Worm (Caenorhabditis elegans) whole organism, late embryonic: ENCODE measurements around the gene exc-7.
A peak's percentile ranks its signal among the peaks of the same experiment; 100 is the strongest.

ENCODE experiments used
- C08G9.2 ChIP-seq: sonication (generic microtip); optimal IDR thresholded peaks from 2 replicates; lab custom pipeline; 2016; ENCODE audit warnings: mild to moderate bottlenecking, missing genetic modification characterization, moderate library complexity, missing compliant biosample characterization
- F13H6.1 ChIP-seq: sonication (generic microtip); optimal IDR thresholded peaks from 2 replicates; lab custom pipeline; 2016; ENCODE audit warnings: missing genetic modification characterization, missing compliant biosample characterization
- K02D7.2 ChIP-seq: sonication (generic microtip); optimal IDR thresholded peaks from 2 replicates; lab custom pipeline; 2017; ENCODE audit warnings: mild to moderate bottlenecking, missing genetic modification characterization, missing compliant biosample characterization
- K09A11.1 ChIP-seq: sonication (generic microtip); optimal IDR thresholded peaks from 2 replicates; lab custom pipeline; 2017; ENCODE audit warnings: antibody characterized with exemption, mild to moderate bottlenecking, missing genetic modification characterization, missing compliant biosample characterization; ENCODE audit not compliant: insufficient read depth
- ahr-1 ChIP-seq: sonication (generic microtip); optimal IDR thresholded peaks from 2 replicates; lab custom pipeline; 2016; ENCODE audit warnings: missing genetic modification characterization, missing compliant biosample characterization
- ceh-14 ChIP-seq: sonication (generic microtip); optimal IDR thresholded peaks from 2 replicates; lab custom pipeline; 2016; ENCODE audit warnings: missing genotype, missing genetic modification characterization, missing compliant biosample characterization
- ceh-19 ChIP-seq: fragments of 200-800 bp; sonication (Bioruptor generic); optimal IDR thresholded peaks from 2 replicates; lab custom pipeline; 2018; ENCODE audit warnings: mild to moderate bottlenecking, missing genetic modification characterization, missing compliant biosample characterization
- ceh-2 ChIP-seq: sonication (generic microtip); optimal IDR thresholded peaks from 2 replicates; lab custom pipeline; 2016; ENCODE audit warnings: missing genotype, missing genetic modification characterization, missing compliant biosample characterization
- ceh-31 ChIP-seq: sonication (generic microtip); optimal IDR thresholded peaks from 2 replicates; lab custom pipeline; 2016; ENCODE audit warnings: missing genetic modification characterization, missing compliant biosample characterization
- ceh-34 ChIP-seq: sonication (generic microtip); optimal IDR thresholded peaks from 2 replicates; lab custom pipeline; 2016; ENCODE audit warnings: mild to moderate bottlenecking, missing genetic modification characterization, missing compliant biosample characterization
- ceh-48 ChIP-seq: sonication (generic microtip); optimal IDR thresholded peaks from 2 replicates; lab custom pipeline; 2016; ENCODE audit warnings: missing genetic modification characterization, inconsistent platforms, missing compliant biosample characterization
- ceh-9 ChIP-seq: sonication (generic microtip); optimal IDR thresholded peaks from 2 replicates; lab custom pipeline; 2016; ENCODE audit warnings: mild to moderate bottlenecking, missing genetic modification characterization, inconsistent platforms, missing compliant biosample characterization
- che-1 ChIP-seq: sonication (generic microtip); optimal IDR thresholded peaks from 2 replicates; lab custom pipeline; 2016; ENCODE audit warnings: mild to moderate bottlenecking, missing genetic modification characterization, missing compliant biosample characterization
- dve-1 ChIP-seq: sonication (generic microtip); optimal IDR thresholded peaks from 2 replicates; lab custom pipeline; 2017; ENCODE audit warnings: antibody characterized with exemption, mild to moderate bottlenecking, missing genetic modification characterization, missing compliant biosample characterization
- elt-2 ChIP-seq: sonication (generic microtip); optimal IDR thresholded peaks from 2 replicates; lab custom pipeline; 2016; ENCODE audit warnings: missing genetic modification reagents, missing genetic modification characterization, missing compliant biosample characterization
- ets-4 ChIP-seq: sonication (generic microtip); optimal IDR thresholded peaks from 2 replicates; lab custom pipeline; 2016; ENCODE audit warnings: missing genetic modification characterization, missing compliant biosample characterization
- eyg-1 ChIP-seq: sonication (generic microtip); optimal IDR thresholded peaks from 2 replicates; lab custom pipeline; 2016; ENCODE audit warnings: missing genotype, missing genetic modification characterization, missing compliant biosample characterization
- fax-1 ChIP-seq: sonication (generic microtip); optimal IDR thresholded peaks from 2 replicates; lab custom pipeline; 2016; ENCODE audit warnings: missing genotype, missing genetic modification characterization, missing compliant biosample characterization
- fkh-10 ChIP-seq: fragments of 150-350 bp; optimal IDR thresholded peaks from 2 replicates; lab custom pipeline; 2014; ENCODE audit warnings: missing biosample characterization, missing genetic modification reagents, missing genetic modification characterization
- fkh-6 ChIP-seq: sonication (generic microtip); optimal IDR thresholded peaks from 2 replicates; lab custom pipeline; 2016; ENCODE audit warnings: missing genetic modification characterization, missing compliant biosample characterization
- gmeb-2 ChIP-seq: sonication (generic microtip); optimal IDR thresholded peaks from 2 replicates; lab custom pipeline; 2016; ENCODE audit warnings: missing genetic modification characterization, inconsistent platforms, missing compliant biosample characterization
- hlh-15 ChIP-seq: sonication (generic microtip); optimal IDR thresholded peaks from 2 replicates; lab custom pipeline; 2016; ENCODE audit warnings: missing genetic modification characterization, missing compliant biosample characterization
- hlh-6 ChIP-seq: sonication (generic microtip); optimal IDR thresholded peaks from 2 replicates; lab custom pipeline; 2016; ENCODE audit warnings: missing genotype, missing genetic modification characterization, missing compliant biosample characterization
- hlh-8 ChIP-seq: sonication (generic microtip); optimal IDR thresholded peaks from 2 replicates; lab custom pipeline; 2016; ENCODE audit warnings: missing genotype, missing genetic modification characterization, missing compliant biosample characterization
- mec-3 ChIP-seq: sonication (generic microtip); optimal IDR thresholded peaks from 2 replicates; lab custom pipeline; 2016; ENCODE audit warnings: borderline replicate concordance, missing genetic modification characterization, missing compliant biosample characterization
- nfya-1 ChIP-seq: sonication (generic microtip); optimal IDR thresholded peaks from 2 replicates; lab custom pipeline; 2017; ENCODE audit warnings: missing genetic modification characterization, mild to moderate bottlenecking, missing compliant biosample characterization, antibody characterized with exemption, moderate library complexity
- odd-2 ChIP-seq: sonication (generic microtip); optimal IDR thresholded peaks from 2 replicates; lab custom pipeline; 2017; ENCODE audit warnings: antibody characterized with exemption, mild to moderate bottlenecking, missing genetic modification characterization, missing compliant biosample characterization
- pat-9 ChIP-seq: fragments of 200-800 bp; sonication (Bioruptor generic); optimal IDR thresholded peaks from 2 replicates; lab custom pipeline; 2018; ENCODE audit warnings: mild to moderate bottlenecking, missing genetic modification characterization, moderate library complexity, missing compliant biosample characterization
- pax-1 ChIP-seq: fragments of 150-350 bp; optimal IDR thresholded peaks from 2 replicates; lab custom pipeline; 2014; ENCODE audit warnings: missing biosample characterization, missing genetic modification characterization
- pha-2 ChIP-seq: sonication (generic microtip); optimal IDR thresholded peaks from 2 replicates; lab custom pipeline; 2017; ENCODE audit warnings: mild to moderate bottlenecking, missing genetic modification characterization, missing compliant biosample characterization
- pros-1 ChIP-seq: fragments of 150-350 bp; optimal IDR thresholded peaks from 2 replicates; lab custom pipeline; 2014; ENCODE audit warnings: missing biosample characterization, missing genetic modification reagents, missing genetic modification characterization
- ref-2 ChIP-seq: sonication (generic microtip); optimal IDR thresholded peaks from 2 replicates; lab custom pipeline; 2016; ENCODE audit warnings: missing genetic modification characterization, missing compliant biosample characterization
- rnt-1 ChIP-seq: sonication (generic microtip); optimal IDR thresholded peaks from 2 replicates; lab custom pipeline; 2016; ENCODE audit warnings: missing genetic modification characterization, missing compliant biosample characterization
- sdc-2 ChIP-seq: sonication (generic microtip); optimal IDR thresholded peaks from 2 replicates; lab custom pipeline; 2016; ENCODE audit warnings: missing genotype, missing genetic modification characterization, missing compliant biosample characterization
- tbx-2 ChIP-seq: sonication (generic microtip); optimal IDR thresholded peaks from 2 replicates; lab custom pipeline; 2016; ENCODE audit warnings: missing genetic modification characterization, missing compliant biosample characterization
- tbx-7 ChIP-seq: sonication (generic microtip); optimal IDR thresholded peaks from 2 replicates; lab custom pipeline; 2016; ENCODE audit warnings: missing genotype, missing genetic modification characterization, missing compliant biosample characterization
- ttx-3 ChIP-seq: sonication (generic microtip); optimal IDR thresholded peaks from 2 replicates; lab custom pipeline; 2016; ENCODE audit warnings: missing genetic modification reagents, missing genetic modification characterization, missing compliant biosample characterization
- unc-42 ChIP-seq: sonication (generic microtip); optimal IDR thresholded peaks from 2 replicates; lab custom pipeline; 2016; ENCODE audit warnings: missing genotype, missing genetic modification characterization, missing compliant biosample characterization
- zip-5 ChIP-seq: sonication (generic microtip); optimal IDR thresholded peaks from 2 replicates; lab custom pipeline; 2016; ENCODE audit warnings: missing genetic modification characterization, missing compliant biosample characterization
- ztf-16 ChIP-seq: sonication (generic microtip); optimal IDR thresholded peaks from 2 replicates; lab custom pipeline; 2017; ENCODE audit warnings: missing genetic modification characterization, missing compliant biosample characterization

The exc-7 gene

DNA sequence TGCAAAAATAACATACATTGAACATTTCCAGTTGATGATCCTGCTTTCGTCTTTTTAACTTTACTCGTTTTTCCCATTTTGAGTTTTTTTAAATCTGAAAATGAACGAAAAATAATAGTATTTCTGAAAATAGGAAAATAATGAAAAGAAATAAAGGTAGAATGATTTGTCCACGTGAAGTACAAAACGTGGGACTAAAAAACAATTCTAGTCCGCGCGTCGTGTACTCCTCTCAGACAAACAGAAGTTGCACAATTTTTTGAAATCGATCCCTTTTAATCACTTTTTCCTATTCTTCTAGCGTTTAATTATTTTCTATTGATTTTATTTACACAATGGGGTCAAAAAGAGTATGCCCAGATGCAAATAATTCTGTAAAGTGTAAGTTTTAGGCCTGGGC is 15.3 kb downstream of the exc-7 start, which contains the start of the genes E02H1.1 and tag-124:
TSS of gene E02H1.1 (minus strand) at position 94 of the 400 bp plus-strand sequence.
TSS of gene tag-124 (plus strand) at position 222 of the 400 bp plus-strand sequence.
- TF ChIP-seq odd-2 (tag; lab: Kevin White, UChicago) (no peak), pha-2 (no peak), ceh-9 (tag; lab: Kevin White, UChicago) (no peak), sdc-2 (peak; percentile 32), ceh-31 (peak; percentile 92), ceh-2 (tag; lab: Kevin White, UChicago) (peak; percentile 93), fax-1 (tag; lab: Kevin White, UChicago) (peak; percentile 27), unc-42 (peak; percentile 13), tbx-2 (peak; percentile 71), mec-3 (tag; lab: Kevin White, UChicago) (peak; percentile 30), ahr-1 (peak; percentile 48), F13H6.1 (tag; lab: Kevin White, UChicago) (peak; percentile 52), ttx-3 (no peak), ref-2 (tag; lab: Kevin White, UChicago) (peak; percentile 81), hlh-8 (tag; lab: Kevin White, UChicago) (peak; percentile 60), tbx-7 (tag; lab: Kevin White, UChicago) (peak; percentile 92), rnt-1 (tag; lab: Kevin White, UChicago) (peak; percentile 58), K09A11.1 (no peak), C08G9.2 (tag; lab: Kevin White, UChicago) (peak; percentile 93), fkh-6 (peak; percentile 45), eyg-1 (tag; lab: Kevin White, UChicago) (peak; percentile 1), dve-1 (no peak), hlh-6 (tag; lab: Kevin White, UChicago) (peak; percentile 74), zip-5 (peak; percentile 78), elt-2 (peak; percentile 56), ets-4 (peak; percentile 89), ceh-19 (GFP tag; lab: Kevin White, UChicago) (no peak), nfya-1 (tag; lab: Kevin White, UChicago) (peak; percentile 1), ceh-34 (tag; lab: Kevin White, UChicago) (peak; percentile 18)

DNA sequence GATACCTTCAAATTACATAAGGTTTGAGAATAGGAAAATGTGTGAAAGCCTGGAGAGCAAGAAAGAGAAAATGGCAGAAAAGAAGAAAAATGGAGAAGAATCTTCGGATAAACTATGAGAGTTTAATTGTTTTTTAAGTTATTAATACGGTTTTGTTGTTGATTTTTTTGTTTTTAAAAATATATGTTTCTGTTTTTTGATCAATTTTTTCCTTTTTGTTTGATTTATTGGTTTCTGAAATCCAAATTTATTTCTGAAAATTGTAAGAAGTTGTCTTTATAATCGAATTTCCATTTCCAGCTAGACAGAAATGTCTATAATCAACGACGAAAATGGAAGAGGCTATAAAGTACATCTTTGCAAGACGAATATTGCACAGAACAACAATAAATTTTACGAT is 17.0 kb downstream of the exc-7 start, which contains the start of gene parp-2:
TSS of gene parp-2 (plus strand) at position 301 of the 400 bp plus-strand sequence.
- TF ChIP-seq pat-9, result no peak
- TF ChIP-seq sdc-2, result no peak
- TF ChIP-seq elt-2, result no peak
- no peak for TF ChIP-seq ceh-48
- no peak for TF ChIP-seq ceh-14
- no peak for TF ChIP-seq K02D7.2 (tag; lab: Kevin White, UChicago)
- no peak for TF ChIP-seq ahr-1
- no peak for TF ChIP-seq dve-1

DNA sequence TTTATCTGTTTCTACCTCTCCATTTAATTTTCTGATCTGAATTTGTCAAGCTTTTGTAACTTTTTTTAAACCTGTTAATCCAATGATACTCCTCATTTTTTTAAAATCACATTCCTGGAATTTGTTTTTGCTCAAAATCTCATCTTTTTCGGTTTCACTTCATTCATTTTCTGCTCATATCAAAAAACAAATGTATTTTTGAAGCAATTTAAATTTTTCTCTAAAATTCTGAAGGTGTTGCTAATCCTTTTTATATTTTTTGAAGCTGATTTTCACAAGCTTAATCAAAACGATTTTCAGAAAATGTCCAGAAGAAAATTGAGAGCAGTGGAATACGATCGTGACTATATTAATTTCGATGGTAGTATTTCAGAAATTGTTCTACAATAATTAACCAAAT is 19.2 kb downstream of the exc-7 start, which contains the start of gene E02H1.5:
TSS of gene E02H1.5 (plus strand) at position 301 of the 400 bp plus-strand sequence.
- TF ChIP-seq F13H6.1 (tag; lab: Kevin White, UChicago) (no peak), fkh-10 (GFP tag; lab: Kevin White, UChicago) (no peak), ets-4 (no peak), ceh-34 (tag; lab: Kevin White, UChicago) (no peak), hlh-15 (tag; lab: Kevin White, UChicago) (no peak), pros-1 (tag; lab: Kevin White, UChicago) (no peak), che-1 (tag; lab: Kevin White, UChicago) (no peak), mec-3 (tag; lab: Kevin White, UChicago) (no peak), rnt-1 (tag; lab: Kevin White, UChicago) (no peak), ztf-16 (tag; lab: Kevin White, UChicago) (no peak), dve-1 (no peak), pax-1 (tag; lab: Kevin White, UChicago) (no peak), pha-2 (no peak), gmeb-2 (no peak)
